Worm (Caenorhabditis elegans) whole organism, early embryonic: ENCODE results near the gene srh-130.

Experiments used
- B0310.2 ChIP-seq: sonication (generic microtip); optimal IDR thresholded peaks from 2 replicates; lab custom pipeline; 2016; ENCODE audit warnings: mild to moderate bottlenecking, missing genetic modification characterization, missing compliant biosample characterization
- F13C5.2 ChIP-seq: sonication (generic microtip); optimal IDR thresholded peaks from 2 replicates; lab custom pipeline; 2017; ENCODE audit warnings: mild to moderate bottlenecking, missing genetic modification characterization, inconsistent platforms, missing compliant biosample characterization
- aly-1 ChIP-seq: sonication (generic microtip); optimal IDR thresholded peaks from 2 replicates; lab custom pipeline; 2016; ENCODE audit warnings: missing genetic modification characterization, missing compliant biosample characterization
- ama-1 ChIP-seq: fragments of 150-350 bp; optimal IDR thresholded peaks from 2 replicates; lab custom pipeline; 2014
- ceh-13 ChIP-seq: fragments of 200-800 bp; sonication (Bioruptor generic); optimal IDR thresholded peaks from 2 replicates; lab custom pipeline; 2018; ENCODE audit warnings: mild to moderate bottlenecking, missing genetic modification characterization, missing compliant biosample characterization
- ceh-36 ChIP-seq: sonication (generic microtip); optimal IDR thresholded peaks from 2 replicates; lab custom pipeline; 2016; ENCODE audit warnings: missing genetic modification characterization, inconsistent platforms, missing compliant biosample characterization
- ets-7 ChIP-seq: sonication (generic microtip); optimal IDR thresholded peaks from 2 replicates; lab custom pipeline; 2016; ENCODE audit warnings: missing genotype, missing genetic modification characterization, missing compliant biosample characterization
- flt-1 ChIP-seq: fragments of 200-800 bp; sonication (Bioruptor generic); IDR thresholded peaks from 2 replicates; pipeline ENCODE4 v1.3.6; 2022; ENCODE audit warnings: missing genetic modification characterization, missing compliant biosample characterization
- hmbx-1 ChIP-seq: sonication (generic microtip); optimal IDR thresholded peaks from 2 replicates; lab custom pipeline; 2016; ENCODE audit warnings: mild to moderate bottlenecking, missing genetic modification characterization, missing compliant biosample characterization
- hmg-4 ChIP-seq: fragments of 200-800 bp; sonication (Bioruptor generic); optimal IDR thresholded peaks from 2 replicates; lab custom pipeline; 2018; ENCODE audit warnings: mild to moderate bottlenecking, missing genetic modification characterization, missing compliant biosample characterization
- hnd-1 ChIP-seq: sonication (generic microtip); optimal IDR thresholded peaks from 2 replicates; lab custom pipeline; 2016; ENCODE audit warnings: missing genetic modification characterization, missing compliant biosample characterization
- pes-1 ChIP-seq: fragments of 200-800 bp; sonication (Bioruptor generic); IDR thresholded peaks from 2 replicates; pipeline ENCODE4 v1.3.6; 2022; ENCODE audit warnings: missing genetic modification reagents, missing genetic modification characterization, missing compliant biosample characterization
- scrt-1 ChIP-seq: fragments of 200-800 bp; sonication (Bioruptor generic); IDR thresholded peaks from 2 replicates; pipeline ENCODE4 v1.3.6; 2022; ENCODE audit warnings: missing genetic modification characterization, missing compliant biosample characterization
- sea-1 ChIP-seq: fragments of 200-800 bp; sonication (Bioruptor generic); conservative IDR thresholded peaks from 2 replicates; pipeline ENCODE4 v1.3.6; 2022; ENCODE audit warnings: missing genetic modification characterization, missing compliant biosample characterization
- tbx-11 ChIP-seq: fragments of 200-800 bp; sonication (Bioruptor generic); IDR thresholded peaks from 2 replicates; pipeline ENCODE4 v1.3.6; 2022; ENCODE audit warnings: missing genetic modification characterization, missing compliant biosample characterization
- tbx-37 ChIP-seq: fragments of 200-800 bp; sonication (Bioruptor generic); conservative IDR thresholded peaks from 2 replicates; pipeline ENCODE4 v1.3.6; 2022; ENCODE audit warnings: missing genetic modification reagents, missing genetic modification characterization, missing compliant biosample characterization
- tra-4 ChIP-seq: sonication (generic microtip); optimal IDR thresholded peaks from 2 replicates; lab custom pipeline; 2017; ENCODE audit warnings: missing genetic modification characterization, missing compliant biosample characterization

The srh-130 gene

DNA sequence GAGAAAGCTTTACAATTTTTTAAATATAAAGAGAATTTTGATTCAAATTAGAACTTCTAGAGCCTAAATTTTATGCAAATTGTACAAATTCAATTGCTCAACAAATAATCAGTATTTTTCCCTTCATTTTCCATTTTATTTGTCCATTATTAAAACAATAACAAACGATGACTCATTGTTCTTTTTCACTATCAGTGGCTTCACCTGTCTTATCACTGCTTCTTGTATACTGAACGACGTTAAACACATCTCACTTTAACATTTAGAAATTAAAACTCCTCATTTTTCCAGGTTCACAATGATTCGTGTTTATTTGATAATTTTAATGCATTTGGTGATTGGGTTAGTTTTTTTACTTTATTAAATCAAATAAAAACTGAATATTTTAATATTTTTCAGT, 31.3 kb upstream of the srh-130 start, which contains the start of gene sid-1:
Gene sid-1, plus strand, starts transcription at position 292 of the 400 bp plus-strand sequence.
- TF ChIP-seq flt-1 = no peak
- TF ChIP-seq pes-1 = no peak
- no peak for TF ChIP-seq hnd-1 (tag; lab: Kevin White, UChicago)
- no peak for TF ChIP-seq ceh-36 (tag; lab: Kevin White, UChicago)
- no peak for TF ChIP-seq B0310.2 (tag; lab: Kevin White, UChicago)
- TF ChIP-seq tra-4 (tag; lab: Kevin White, UChicago) = no peak
- TF ChIP-seq tbx-11 = no peak
- TF ChIP-seq ama-1 = no peak
- TF ChIP-seq hmg-4 (GFP tag; lab: Kevin White, UChicago) = no peak
- no peak for TF ChIP-seq scrt-1 (GFP tag; lab: Robert Waterston, UW)

DNA sequence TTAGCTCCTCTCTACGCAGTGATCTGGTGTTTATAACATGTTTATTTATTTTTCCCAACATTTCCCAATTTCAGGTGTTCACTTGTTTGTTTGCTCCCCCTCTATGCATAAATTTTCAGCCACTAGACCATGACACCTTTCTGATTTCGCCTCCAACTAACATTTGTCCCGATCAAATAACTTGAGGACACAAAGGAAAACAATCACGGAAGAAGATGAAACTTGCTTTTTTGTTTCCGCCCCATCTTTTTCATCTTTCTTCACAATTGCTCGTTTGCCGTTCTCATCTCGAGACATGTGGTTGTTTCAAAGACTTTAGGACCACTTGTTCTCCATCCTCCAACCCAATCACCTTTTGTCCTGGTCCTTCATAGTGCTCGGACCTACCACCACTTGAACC, 24.2 kb upstream of the srh-130 start, which contains the start of gene F14F9.5:
Gene F14F9.5, plus strand, starts transcription at position 301 of the 400 bp plus-strand sequence.
- TF ChIP-seq sea-1 = no peak
- TF ChIP-seq ceh-13 (GFP tag; lab: Kevin White, UChicago) = no peak
- TF ChIP-seq ama-1 = no peak
- no peak for TF ChIP-seq B0310.2 (tag; lab: Kevin White, UChicago)
- no peak for TF ChIP-seq ceh-36 (tag; lab: Kevin White, UChicago)

DNA sequence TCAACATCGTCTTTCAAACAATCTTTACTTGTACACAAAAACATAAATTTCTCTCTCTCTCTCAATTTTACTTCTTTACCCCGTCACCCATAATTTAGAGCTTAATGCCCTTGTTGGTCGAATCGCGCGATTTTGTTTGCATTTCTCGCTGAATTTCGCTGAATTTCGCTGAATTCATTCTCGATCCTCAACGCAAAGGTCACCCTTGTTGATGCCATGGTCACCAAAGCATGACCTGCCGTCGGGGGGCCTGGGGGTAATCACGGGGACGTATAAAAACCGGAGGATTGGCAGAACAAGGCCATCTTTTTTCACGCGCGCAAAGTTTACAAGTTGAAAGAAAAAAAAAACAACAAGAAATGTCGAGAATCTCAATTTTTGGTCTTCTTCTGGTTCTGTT, 21.0 kb upstream of the srh-130 start, which contains the start of gene F14F9.8:
Gene F14F9.8, plus strand, starts transcription at position 301 of the 400 bp plus-strand sequence.
- no peak for TF ChIP-seq sea-1
- no peak for TF ChIP-seq ama-1
- no peak for TF ChIP-seq tbx-37 (GFP tag; lab: Robert Waterston, UW)
- no peak for TF ChIP-seq ceh-36 (tag; lab: Kevin White, UChicago)
- TF ChIP-seq scrt-1 (GFP tag; lab: Robert Waterston, UW) = no peak
- no peak for TF ChIP-seq F13C5.2
- no peak for TF ChIP-seq ets-7 (tag; lab: Kevin White, UChicago)
- no peak for TF ChIP-seq B0310.2 (tag; lab: Kevin White, UChicago)
- TF ChIP-seq hmbx-1 (tag; lab: Kevin White, UChicago) = no peak
- no peak for TF ChIP-seq tra-4 (tag; lab: Kevin White, UChicago)
- TF ChIP-seq flt-1 = no peak

DNA sequence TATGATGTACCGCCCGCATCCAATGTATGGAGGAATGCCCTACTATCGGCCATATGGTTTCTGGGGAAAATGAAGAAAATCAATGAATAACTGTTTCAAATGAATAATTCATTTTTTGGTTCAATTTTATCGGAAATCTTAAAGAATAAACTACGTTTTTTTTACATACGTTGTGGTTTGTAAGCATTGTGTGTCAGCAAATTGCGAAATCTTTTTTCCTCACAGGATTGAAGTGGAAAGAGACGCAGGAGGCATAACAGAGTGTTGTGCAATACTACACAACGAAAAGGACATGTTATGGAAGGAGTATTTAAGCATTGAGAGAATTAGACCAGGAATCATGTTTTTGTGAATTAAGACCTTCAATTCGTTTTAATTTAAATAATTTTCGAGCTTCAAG, 19.6 kb upstream of the srh-130 start:
- TF ChIP-seq ceh-36 (tag; lab: Kevin White, UChicago) = no peak
- no peak for TF ChIP-seq F13C5.2
- TF ChIP-seq flt-1 = no peak
- no peak for TF ChIP-seq tbx-11
- TF ChIP-seq tra-4 (tag; lab: Kevin White, UChicago) = no peak
- no peak for TF ChIP-seq aly-1
- TF ChIP-seq ceh-13 (GFP tag; lab: Kevin White, UChicago) = no peak
- TF ChIP-seq hmg-4 (GFP tag; lab: Kevin White, UChicago) = no peak
- no peak for TF ChIP-seq hmbx-1 (tag; lab: Kevin White, UChicago)
- TF ChIP-seq tbx-37 (GFP tag; lab: Robert Waterston, UW) = no peak
- no peak for TF ChIP-seq pes-1

DNA sequence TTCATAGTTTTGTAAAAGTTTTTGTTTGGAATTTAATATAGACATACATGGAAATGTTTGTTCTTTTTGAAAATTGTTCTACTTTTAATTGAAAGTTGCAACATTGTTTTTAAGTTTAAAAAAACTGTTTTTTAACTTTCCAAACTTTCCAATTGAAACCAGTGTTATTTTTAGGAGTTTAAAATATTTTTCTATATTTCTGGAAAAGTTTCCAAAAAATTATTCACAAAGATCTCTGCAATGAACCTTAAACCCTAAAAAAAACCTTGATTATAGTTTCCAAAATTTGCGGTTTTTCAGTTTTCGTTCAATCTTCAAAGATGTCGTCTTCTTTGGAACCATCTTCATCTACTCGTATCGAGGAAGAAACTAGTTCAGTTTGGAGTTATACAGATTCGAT, 18.5 kb upstream of the srh-130 start, which contains the start of gene F14F9.4:
Gene F14F9.4, plus strand, starts transcription at position 301 of the 400 bp plus-strand sequence.
- TF ChIP-seq ama-1 (no peak), tbx-11 (no peak)

DNA sequence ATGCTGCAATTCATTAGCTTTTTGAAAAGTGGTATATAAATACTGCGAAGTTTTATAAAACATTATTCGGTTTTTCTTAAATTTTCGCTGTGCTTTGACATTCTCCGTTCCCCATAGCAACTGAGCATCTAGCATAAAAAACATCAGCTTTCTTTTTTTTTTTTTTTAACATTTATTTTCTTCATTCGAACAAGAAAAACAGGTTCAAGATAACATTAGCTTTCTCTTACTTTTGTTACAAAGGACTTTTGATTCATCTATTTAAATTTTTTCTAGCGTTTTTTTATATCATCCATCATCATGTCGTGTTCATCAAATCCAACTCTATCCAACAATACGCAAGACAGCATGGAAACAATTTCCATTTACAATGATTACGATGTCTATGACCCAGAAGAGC, 13.1 kb upstream of the srh-130 start, which contains the start of gene F14F9.3:
Gene F14F9.3, plus strand, starts transcription at position 301 of the 400 bp plus-strand sequence.
- no peak for TF ChIP-seq sea-1
- no peak for TF ChIP-seq B0310.2 (tag; lab: Kevin White, UChicago)
- no peak for TF ChIP-seq hmg-4 (GFP tag; lab: Kevin White, UChicago)
- no peak for TF ChIP-seq flt-1
- no peak for TF ChIP-seq hmbx-1 (tag; lab: Kevin White, UChicago)
- no peak for TF ChIP-seq tbx-37 (GFP tag; lab: Robert Waterston, UW)
- no peak for TF ChIP-seq pes-1
- no peak for TF ChIP-seq aly-1
- no peak for TF ChIP-seq F13C5.2
- TF ChIP-seq ceh-13 (GFP tag; lab: Kevin White, UChicago) = no peak
- TF ChIP-seq ceh-36 (tag; lab: Kevin White, UChicago) = no peak
- no peak for TF ChIP-seq tra-4 (tag; lab: Kevin White, UChicago)
- TF ChIP-seq hnd-1 (tag; lab: Kevin White, UChicago) = no peak
- TF ChIP-seq ama-1 = no peak

DNA sequence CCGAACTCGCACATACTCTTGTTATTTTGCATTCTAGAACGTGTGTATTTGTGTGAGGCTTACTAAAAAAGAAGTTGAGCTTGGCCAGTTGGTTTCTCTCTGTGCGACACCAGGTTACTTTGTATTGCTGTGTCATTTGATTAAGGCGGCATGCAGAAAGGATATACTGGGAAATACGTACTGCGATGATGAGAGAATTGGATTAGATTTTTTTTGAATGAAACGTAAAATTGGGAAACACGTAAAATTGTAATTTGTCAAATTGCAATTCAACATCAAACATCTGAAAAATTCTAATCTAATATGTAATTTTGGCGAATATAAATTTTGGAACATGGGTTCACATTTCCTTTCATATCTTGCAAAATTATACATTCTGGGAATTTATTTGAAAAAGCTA, 7.2 kb upstream of the srh-130 start, which contains the start of gene srh-129:
Gene srh-129, minus strand, starts transcription at position 101 of the 400 bp plus-strand sequence.
- TF ChIP-seq hmbx-1 (tag; lab: Kevin White, UChicago) (no peak), pes-1 (no peak), F13C5.2 (no peak)

DNA sequence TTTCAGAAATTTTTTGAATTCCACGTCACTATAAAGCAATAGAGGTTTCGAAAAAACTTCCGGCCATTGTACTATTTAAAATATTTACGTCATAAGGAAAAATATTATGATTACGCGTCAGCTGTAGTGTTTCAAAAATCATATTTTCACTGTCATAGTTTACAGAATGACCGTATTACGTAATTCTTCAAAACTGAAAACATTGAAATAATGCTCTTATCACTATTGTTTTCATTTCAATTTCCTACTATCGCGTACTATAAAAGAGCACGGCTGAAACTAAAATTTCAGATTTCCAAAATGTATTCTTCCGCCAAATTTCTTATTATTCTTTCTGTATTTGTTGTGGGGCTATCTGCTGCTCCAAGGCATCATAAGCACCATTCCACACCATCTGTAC, 6.4 kb upstream of the srh-130 start, which contains the start of gene F14F9.2:
Gene F14F9.2, plus strand, starts transcription at position 301 of the 400 bp plus-strand sequence.
- TF ChIP-seq hmg-4 (GFP tag; lab: Kevin White, UChicago) (no peak), ceh-36 (tag; lab: Kevin White, UChicago) (no peak), B0310.2 (tag; lab: Kevin White, UChicago) (no peak), hmbx-1 (tag; lab: Kevin White, UChicago) (no peak), F13C5.2 (no peak), aly-1 (no peak), ets-7 (tag; lab: Kevin White, UChicago) (no peak), ceh-13 (GFP tag; lab: Kevin White, UChicago) (no peak), tbx-11 (no peak), scrt-1 (GFP tag; lab: Robert Waterston, UW) (no peak), tbx-37 (GFP tag; lab: Robert Waterston, UW) (no peak), flt-1 (no peak)
